Fruit fly (Drosophila melanogaster) Kc167 (cell line): ENCODE data around the gene Dbp73D.
A peak's percentile ranks its signal among the peaks of the same experiment; 100 is the strongest.

Experiments used
- Myc ChIP-seq: fragments of >200 bp; optimal IDR thresholded peaks from 2 replicates; lab custom pipeline; 2017; ENCODE audit warnings: missing external identifiers
- Sin3A ChIP-seq: fragments of >200 bp; optimal IDR thresholded peaks from 2 replicates; lab custom pipeline; 2018; ENCODE audit warnings: missing external identifiers
- h ChIP-seq: fragments of >200 bp; optimal IDR thresholded peaks from 3 replicates; lab custom pipeline; 2018; ENCODE audit warnings: missing external identifiers
- insv ChIP-seq: fragments of >200 bp; optimal IDR thresholded peaks from 3 replicates; lab custom pipeline; 2018; ENCODE audit warnings: missing external identifiers
- psq ChIP-seq: fragments of >200 bp; optimal IDR thresholded peaks from 2 replicates; lab custom pipeline; 2017; ENCODE audit warnings: missing external identifiers
- ttk ChIP-seq: sonication (Bioruptor generic); optimal IDR thresholded peaks from 2 replicates; lab custom pipeline; 2017; ENCODE audit warnings: missing external identifiers

Dbp73D gene

dm6 chr3L:16730645-16731044, at the start of gene Dbp73D:
Dbp73D (minus strand) TSS chr3L:16730818.
- TF ChIP-seq Myc (no peak), insv (no peak), psq (no peak), h (no peak), ttk (lab: Kevin White, UChicago) (no peak), Sin3A (lab: Kevin White, UChicago) (no peak)

- TF ChIP-seq ttk (lab: Kevin White, UChicago) (no peak), insv (no peak), Myc (no peak), h (no peak), Sin3A (lab: Kevin White, UChicago) (no peak), psq (no peak)
Observed at dm6 chr3L:16780317-16780716, 49.7 kb upstream of the Dbp73D start.

- no peak for TF ChIP-seq ttk (lab: Kevin White, UChicago)
- no peak for TF ChIP-seq insv
- TF ChIP-seq Sin3A (lab: Kevin White, UChicago), result no peak
- no peak for TF ChIP-seq psq
- no peak for TF ChIP-seq h
- TF ChIP-seq Myc, result no peak
Observed at dm6 chr3L:16779704-16780173, 49.1 kb upstream of the Dbp73D start, which contains the start of the genes mus302 and CG9705. mus302 (minus strand) TSS chr3L:16779736. CG9705 (plus strand) TSS chr3L:16780100.

- TF ChIP-seq psq, result no peak
- TF ChIP-seq Sin3A (lab: Kevin White, UChicago), result no peak
- no peak for TF ChIP-seq insv
- no peak for TF ChIP-seq Myc
- TF ChIP-seq h, result no peak
Observed at dm6 chr3L:16772755-16773523, 42.3 kb upstream of the Dbp73D start.

- TF ChIP-seq h (peak; percentile 6), psq (no peak)
Observed at dm6 chr3L:16769866-16770265, 39.2 kb upstream of the Dbp73D start.

dm6 chr3L:16768001-16768652, 37.5 kb upstream of the Dbp73D start:
- TF ChIP-seq Myc (no peak), h (no peak), insv (no peak), ttk (lab: Kevin White, UChicago) (no peak), psq (no peak), Sin3A (lab: Kevin White, UChicago) (no peak)

dm6 chr3L:16766901-16767300, 36.3 kb upstream of the Dbp73D start:
- TF ChIP-seq ttk (lab: Kevin White, UChicago) (no peak), Sin3A (lab: Kevin White, UChicago) (no peak), insv (no peak), h (no peak), Myc (no peak)

dm6 chr3L:16765647-16766628, 35.3 kb upstream of the Dbp73D start, which contains the start of gene Nrt:
Nrt (plus strand) TSS chr3L:16766072.
- TF ChIP-seq ttk (lab: Kevin White, UChicago), result no peak
- no peak for TF ChIP-seq insv
- TF ChIP-seq psq, result no peak
- no peak for TF ChIP-seq h
- TF ChIP-seq Myc, result no peak
- no peak for TF ChIP-seq Sin3A (lab: Kevin White, UChicago)

dm6 chr3L:16762203-16762997, 31.8 kb upstream of the Dbp73D start:
- TF ChIP-seq Myc (no peak), insv (no peak), h (no peak), ttk (lab: Kevin White, UChicago) (no peak), Sin3A (lab: Kevin White, UChicago) (no peak), psq (no peak)

dm6 chr3L:16760274-16760673, 29.7 kb upstream of the Dbp73D start:
- TF ChIP-seq ttk (lab: Kevin White, UChicago), result no peak

- TF ChIP-seq Sin3A (lab: Kevin White, UChicago) (no peak), ttk (lab: Kevin White, UChicago) (no peak), h (no peak), insv (no peak), Myc (no peak), psq (no peak)
Observed at dm6 chr3L:16759483-16759882, 28.9 kb upstream of the Dbp73D start.

dm6 chr3L:16758504-16759109, 28.0 kb upstream of the Dbp73D start:
- no peak for TF ChIP-seq Myc
- TF ChIP-seq insv, result no peak
- TF ChIP-seq psq, result no peak
- no peak for TF ChIP-seq Sin3A (lab: Kevin White, UChicago)
- TF ChIP-seq h, result no peak
- no peak for TF ChIP-seq ttk (lab: Kevin White, UChicago)
